Fruit fly (Drosophila melanogaster) whole organism: ENCODE results near the gene Oatp74D.

Experiments used
- EcR ChIP-seq, 2 experiments: fragments of >200 bp; optimal IDR thresholded peaks; 2 replicates each; lab custom pipeline; 2017; ENCODE audit warnings: missing biosample characterization in 2 of 2, missing genetic modification characterization in 2 of 2, missing genetic modification reagents in 2 of 2
- pan ChIP-seq: fragments of >200 bp; optimal IDR thresholded peaks from 2 replicates; lab custom pipeline; 2017
- psq ChIP-seq: fragments of >200 bp; optimal IDR thresholded peaks from 2 replicates; lab custom pipeline; 2017

DNA sequence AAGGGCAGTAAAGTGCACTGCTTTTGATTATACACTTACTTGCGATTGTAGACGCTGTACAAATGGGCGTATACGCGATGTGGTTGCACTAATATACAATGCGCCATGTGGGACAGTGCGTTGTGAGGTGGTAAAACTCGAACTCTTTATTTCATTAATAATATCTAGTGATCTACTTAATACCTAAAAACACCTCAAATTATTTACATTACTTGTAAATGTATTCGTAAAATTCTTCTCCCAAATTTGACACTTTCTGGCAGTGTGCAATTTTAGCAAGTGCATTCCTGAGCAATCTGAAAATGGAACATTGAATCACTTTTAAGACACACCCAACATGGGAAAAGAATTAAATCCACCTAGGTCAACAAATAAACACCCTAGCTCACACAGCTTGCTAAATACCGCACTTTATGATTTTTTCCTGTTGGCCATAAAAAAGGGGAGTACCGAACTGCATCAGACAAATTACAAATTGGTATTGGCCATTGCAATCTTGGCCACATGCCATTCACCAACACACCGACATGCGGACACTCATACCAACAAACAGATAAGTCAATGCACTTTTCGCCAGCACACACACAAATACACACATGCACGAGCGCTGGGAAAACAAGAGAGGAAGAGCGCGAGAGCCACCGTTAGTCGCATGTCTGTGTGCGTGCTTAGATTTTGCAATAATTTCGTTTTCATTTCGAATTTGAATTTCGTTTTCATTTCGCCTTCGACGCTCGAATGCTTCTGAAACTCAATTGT is 12.2 kb downstream of the Oatp74D start:
- no peak for TF ChIP-seq pan (lab: Kevin White, UChicago)
- no peak for TF ChIP-seq psq (lab: Kevin White, UChicago)
- peak in 1 of 2 experiments; percentile 88 for TF ChIP-seq EcR (GFP tag; optimal IDR thresholded peaks at IDR 0.05; lab: Kevin White, UChicago)
